Fruit fly (Drosophila melanogaster) whole organism, embryonic: ENCODE measurements around the gene Schip1.

Experiments used
- Bteb2 ChIP-seq: fragments of 200-800 bp; sonication (Bioruptor generic); optimal IDR thresholded peaks from 2 replicates; lab custom pipeline; 2016; ENCODE audit warnings: missing biosample characterization, missing genetic modification characterization
- CG10267 ChIP-seq: fragments of 200-800 bp; sonication (Bioruptor generic); optimal IDR thresholded peaks from 2 replicates; lab custom pipeline; 2018; ENCODE audit warnings: missing biosample characterization, mild to moderate bottlenecking, missing genetic modification characterization, moderate library complexity
- CG11085 ChIP-seq: fragments of 200-800 bp; sonication (Bioruptor generic); IDR thresholded peaks from 2 replicates; pipeline ENCODE4 v1.3.6; 2022; ENCODE audit warnings: missing biosample characterization, missing genetic modification characterization
- CG11247 ChIP-seq: fragments of 200-800 bp; sonication (Bioruptor generic); IDR thresholded peaks from 2 replicates; pipeline ENCODE4 v1.3.6; 2022; ENCODE audit warnings: missing biosample characterization, missing genetic modification characterization
- CG11695 ChIP-seq: fragments of 200-800 bp; sonication (Bioruptor generic); IDR thresholded peaks from 3 replicates; pipeline ENCODE4 v1.3.6; 2022; ENCODE audit warnings: missing biosample characterization, missing genetic modification characterization
- CG12104 ChIP-seq: fragments of 200-800 bp; sonication (Bioruptor generic); optimal IDR thresholded peaks from 3 replicates; lab custom pipeline; 2016; ENCODE audit warnings: missing biosample characterization, missing genetic modification characterization
- CG13123 ChIP-seq: fragments of 200-800 bp; sonication (Bioruptor generic); optimal IDR thresholded peaks from 2 replicates; lab custom pipeline; 2016; ENCODE audit warnings: missing biosample characterization, missing genetic modification characterization
- CG13287 ChIP-seq: fragments of 200-800 bp; sonication (Bioruptor generic); IDR thresholded peaks from 2 replicates; pipeline ENCODE4 v1.3.6; 2022; ENCODE audit warnings: missing biosample characterization, missing genetic modification characterization; ENCODE audit not compliant: partially characterized antibody
- CG13424 ChIP-seq: fragments of 200-800 bp; sonication (Bioruptor generic); optimal IDR thresholded peaks from 2 replicates; lab custom pipeline; 2019; ENCODE audit warnings: missing biosample characterization, mild to moderate bottlenecking, missing genetic modification characterization, moderate library complexity
- CG1602 ChIP-seq: fragments of 200-800 bp; sonication (Bioruptor generic); optimal IDR thresholded peaks from 3 replicates; lab custom pipeline; 2016; ENCODE audit warnings: missing biosample characterization, missing genetic modification characterization
- CG1647 ChIP-seq: fragments of 200-800 bp; sonication (Bioruptor generic); optimal IDR thresholded peaks from 3 replicates; lab custom pipeline; 2016; ENCODE audit warnings: missing biosample characterization, missing genetic modification characterization
- CG17328 ChIP-seq: fragments of 200-800 bp; sonication (Bioruptor generic); IDR thresholded peaks from 2 replicates; pipeline ENCODE4 v1.3.6; 2022; ENCODE audit warnings: missing biosample characterization, missing genetic modification characterization
- CG1832 ChIP-seq: fragments of 200-800 bp; sonication (Bioruptor generic); optimal IDR thresholded peaks from 2 replicates; lab custom pipeline; 2017; ENCODE audit warnings: missing biosample characterization, mild to moderate bottlenecking, missing genetic modification characterization, inconsistent platforms
- CG2129 ChIP-seq: fragments of 200-800 bp; sonication (Bioruptor generic); IDR thresholded peaks from 2 replicates; pipeline ENCODE4 v1.3.6; 2022; ENCODE audit warnings: missing biosample characterization, missing genetic modification characterization; ENCODE audit not compliant: partially characterized antibody
- CG31441 ChIP-seq: fragments of 200-800 bp; sonication (Bioruptor generic); IDR thresholded peaks from 2 replicates; pipeline ENCODE4 v1.3.6; 2022; ENCODE audit warnings: missing biosample characterization, missing genetic modification characterization
- CG34376 ChIP-seq: fragments of 200-800 bp; sonication (Bioruptor generic); optimal IDR thresholded peaks from 2 replicates; lab custom pipeline; 2018; ENCODE audit warnings: missing biosample characterization, mild to moderate bottlenecking, missing genetic modification characterization
- CG42726 ChIP-seq: fragments of 200-800 bp; sonication (Bioruptor generic); IDR thresholded peaks from 2 replicates; pipeline ENCODE4 v1.3.6; 2022; ENCODE audit warnings: missing biosample characterization, missing genetic modification characterization; ENCODE audit not compliant: partially characterized antibody
- CG4404 ChIP-seq: fragments of 200-800 bp; sonication (Bioruptor generic); IDR thresholded peaks from 2 replicates; pipeline ENCODE4 v1.3.6; 2022; ENCODE audit warnings: missing biosample characterization, missing genetic modification characterization
- CG6654 ChIP-seq: fragments of 200-800 bp; sonication (Bioruptor generic); optimal IDR thresholded peaks from 2 replicates; lab custom pipeline; 2017; ENCODE audit warnings: missing biosample characterization, mild to moderate bottlenecking, missing genetic modification characterization
- CG7987 ChIP-seq: fragments of 200-800 bp; sonication (Bioruptor generic); optimal IDR thresholded peaks from 2 replicates; lab custom pipeline; 2018; ENCODE audit warnings: missing biosample characterization, mild to moderate bottlenecking, missing genetic modification characterization, moderate library complexity
- CG8924 ChIP-seq: fragments of 200-800 bp; optimal IDR thresholded peaks from 3 replicates; lab custom pipeline; 2019; ENCODE audit warnings: missing biosample characterization, mild to moderate bottlenecking, missing genetic modification characterization, moderate library complexity
- Doc2 ChIP-seq: fragments of 200-800 bp; sonication (Bioruptor generic); IDR thresholded peaks from 2 replicates; pipeline ENCODE4 v1.3.6; 2022; ENCODE audit warnings: missing biosample characterization, missing genetic modification characterization
- ERR ChIP-seq: fragments of 200-800 bp; sonication (Bioruptor generic); optimal IDR thresholded peaks from 2 replicates; lab custom pipeline; 2016; ENCODE audit warnings: missing biosample characterization, missing genetic modification characterization
- Ets65A ChIP-seq: fragments of 200-800 bp; sonication (Bioruptor generic); peaks from one replicate; lab custom pipeline; 2016; ENCODE audit warnings: missing biosample characterization, missing genetic modification characterization
- Hmr ChIP-seq: fragments of 200-800 bp; sonication (Bioruptor generic); optimal IDR thresholded peaks from 3 replicates; lab custom pipeline; 2017; ENCODE audit warnings: mild to moderate bottlenecking, missing biosample characterization, missing genetic modification reagents, missing genetic modification characterization
- Hr3 ChIP-seq: fragments of 200-800 bp; sonication (Bioruptor generic); optimal IDR thresholded peaks from 3 replicates; lab custom pipeline; 2016; ENCODE audit warnings: missing biosample characterization, missing genetic modification characterization
- Hr78 ChIP-seq, 2 experiments: fragments of 200-800 bp in 1 of 2; fragments of >200 bp in 1 of 2; sonication (Bioruptor generic) in 1 of 2; optimal IDR thresholded peaks; 2 replicates each; lab custom pipeline; 2017 to 2019; ENCODE audit warnings: missing biosample characterization in 2 of 2, missing genetic modification characterization in 2 of 2, mild to moderate bottlenecking in 1 of 2, moderate library complexity in 1 of 2
- Myb ChIP-seq: fragments of 200-800 bp; sonication (Bioruptor generic); optimal IDR thresholded peaks from 2 replicates; lab custom pipeline; 2016; ENCODE audit warnings: missing biosample characterization, missing genetic modification characterization
- Pdp1 ChIP-seq, 2 experiments: fragments of 200-800 bp; sonication (Bioruptor generic); optimal IDR thresholded peaks; 3 replicates each; lab custom pipeline; 2016; ENCODE audit warnings: missing biosample characterization in 2 of 2, missing genetic modification characterization in 2 of 2, mild to moderate bottlenecking in 1 of 2, moderate library complexity in 1 of 2
- Scr ChIP-seq: fragments of 200-800 bp; sonication (Bioruptor generic); IDR thresholded peaks from 2 replicates; pipeline ENCODE4 v1.3.6; 2022; ENCODE audit warnings: missing biosample characterization, missing genetic modification characterization; ENCODE audit not compliant: partially characterized antibody
- Sry-β ChIP-seq: fragments of 200-800 bp; sonication (Bioruptor generic); optimal IDR thresholded peaks from 2 replicates; lab custom pipeline; 2018; ENCODE audit warnings: missing biosample characterization, mild to moderate bottlenecking, missing genetic modification characterization, moderate library complexity
- Sry-δ ChIP-seq: fragments of 200-800 bp; sonication (Bioruptor generic); optimal IDR thresholded peaks from 2 replicates; lab custom pipeline; 2016; ENCODE audit warnings: missing biosample characterization, missing genetic modification characterization
- al ChIP-seq: fragments of 200-800 bp; sonication (Bioruptor generic); IDR thresholded peaks from 2 replicates; pipeline ENCODE4 v1.3.6; 2022; ENCODE audit warnings: missing biosample characterization, missing genetic modification characterization
- cato ChIP-seq: fragments of 200-800 bp; sonication (Bioruptor generic); optimal IDR thresholded peaks from 2 replicates; lab custom pipeline; 2016; ENCODE audit warnings: missing biosample characterization, missing genetic modification characterization, borderline replicate concordance
- da ChIP-seq: fragments of 200-800 bp; sonication (Bioruptor generic); optimal IDR thresholded peaks from 2 replicates; lab custom pipeline; 2016; ENCODE audit warnings: missing biosample characterization, missing genetic modification characterization
- eve ChIP-seq, 2 experiments: fragments of >200 bp; optimal IDR thresholded peaks; 2 replicates each; lab custom pipeline; 2017; ENCODE audit warnings: missing biosample characterization in 2 of 2, missing genetic modification characterization in 2 of 2
- ewg ChIP-seq: fragments of 200-800 bp; sonication (Bioruptor generic); optimal IDR thresholded peaks from 3 replicates; lab custom pipeline; 2017; ENCODE audit warnings: mild to moderate bottlenecking, missing biosample characterization, missing genetic modification reagents, missing genetic modification characterization
- gfzf ChIP-seq: fragments of 200-800 bp; sonication (Bioruptor generic); optimal IDR thresholded peaks from 2 replicates; lab custom pipeline; 2016; ENCODE audit warnings: missing biosample characterization, mild to moderate bottlenecking, missing genetic modification characterization, moderate library complexity
- hth ChIP-seq: fragments of >200 bp; optimal IDR thresholded peaks from 2 replicates; lab custom pipeline; 2017; ENCODE audit warnings: inconsistent platforms
- lola ChIP-seq, 3 experiments: fragments of >200 bp in 2 of 3; fragments of 200-800 bp in 1 of 3; sonication (Bioruptor generic) in 1 of 3; optimal IDR thresholded peaks; 2 replicates each; lab custom pipeline; 2017 to 2019; ENCODE audit warnings: missing biosample characterization in 3 of 3, missing genetic modification characterization in 3 of 3, mild to moderate bottlenecking in 1 of 3, moderate library complexity in 1 of 3
- nerfin-1 ChIP-seq: fragments of 200-800 bp; sonication (Bioruptor generic); optimal IDR thresholded peaks from 3 replicates; lab custom pipeline; 2019; ENCODE audit warnings: missing biosample characterization, mild to moderate bottlenecking, missing genetic modification characterization, moderate library complexity
- oc ChIP-seq: fragments of 200-800 bp; sonication (Bioruptor generic); optimal IDR thresholded peaks from 2 replicates; lab custom pipeline; 2018; ENCODE audit warnings: missing biosample characterization, mild to moderate bottlenecking, missing genetic modification characterization, moderate library complexity
- pzg ChIP-seq: fragments of 200-800 bp; sonication (Bioruptor generic); optimal IDR thresholded peaks from 3 replicates; lab custom pipeline; 2018; ENCODE audit warnings: missing biosample characterization, mild to moderate bottlenecking, missing genetic modification characterization, moderate library complexity
- ro ChIP-seq: fragments of 200-800 bp; sonication (Bioruptor generic); IDR thresholded peaks from 2 replicates; pipeline ENCODE4 v1.3.6; 2022; ENCODE audit warnings: missing biosample characterization, missing genetic modification characterization
- row ChIP-seq: fragments of 200-800 bp; sonication (Bioruptor generic); IDR thresholded peaks from 3 replicates; pipeline ENCODE4 v1.3.6; 2022; ENCODE audit warnings: missing biosample characterization, missing genetic modification characterization
- ssp ChIP-seq: fragments of 200-800 bp; sonication (Bioruptor generic); IDR thresholded peaks from 2 replicates; pipeline ENCODE4 v1.3.6; 2022; ENCODE audit warnings: missing biosample characterization, missing genetic modification characterization
- stwl ChIP-seq: fragments of 200-800 bp; sonication (Bioruptor generic); optimal IDR thresholded peaks from 3 replicates; lab custom pipeline; 2018; ENCODE audit warnings: missing biosample characterization, mild to moderate bottlenecking, missing genetic modification characterization, moderate library complexity
- zf30C ChIP-seq: fragments of 200-800 bp; sonication (Bioruptor generic); optimal IDR thresholded peaks from 3 replicates; lab custom pipeline; 2018; ENCODE audit warnings: missing biosample characterization, mild to moderate bottlenecking, missing genetic modification characterization

The Schip1 gene

dm6 chr2L:10314327-10315210, 16.3 kb downstream of the Schip1 start, which contains the start of the genes Usp14 and CG4972 (continued):
- TF ChIP-seq CG42726 (GFP tag; lab: Robert Waterston, UW) (0 out of 2 replicates have a peak, but pooled peaks have one; percentile 9), Bteb2 (no peak), Sry-β (GFP tag; lab: Kevin White, UChicago) (peak; percentile 61), Sry-δ (GFP tag; lab: Kevin White, UChicago) (peak; percentile 79), cato (GFP tag; lab: Kevin White, UChicago) (no peak), CG8924 (tag; lab: Kevin White, UChicago) (peak; percentile 40), CG6654 (no peak), CG4404 (GFP tag; lab: Robert Waterston, UW) (no peak), CG13123 (GFP tag; lab: Kevin White, UChicago) (no peak), CG17328 (no peak), pzg (GFP tag; lab: Kevin White, UChicago) (peak; percentile 40), CG34376 (no peak), CG1602 (no peak), ewg (peak; percentile 13), Pdp1 (GFP tag; optimal IDR thresholded peaks at IDR 0.05; lab: Kevin White, UChicago) (peak in 1 of 2 experiments; percentile 27), stwl (tag; lab: Kevin White, UChicago) (no peak), Myb (peak; percentile 41), CG31441 (GFP tag; lab: Robert Waterston, UW) (no peak), Hr3 (peak; percentile 0), hth (no peak), ERR (GFP tag; lab: Kevin White, UChicago) (no peak), Ets65A (GFP tag; lab: Kevin White, UChicago) (peak; percentile 25), zf30C (GFP tag; lab: Kevin White, UChicago) (no peak), gfzf (GFP tag; lab: Kevin White, UChicago) (peak; percentile 37), CG11695 (GFP tag; lab: Robert Waterston, UW) (no peak), ro (no peak), eve (GFP tag; optimal IDR thresholded peaks at IDR 0.05; lab: Kevin White, UChicago) (no peak), CG12104 (peak; percentile 20), CG13287 (GFP tag; lab: Robert Waterston, UW) (peak; percentile 23; the same call in 1 of the 2 replicates), CG11085 (GFP tag; lab: Robert Waterston, UW) (no peak), CG2129 (no peak; the same call in 1 of the 2 replicates), CG1647 (GFP tag; lab: Kevin White, UChicago) (no peak), lola (GFP tag; optimal IDR thresholded peaks at IDR 0.05; lab: Kevin White, UChicago) (peak in 1 of 3 experiments; percentile 2), ssp (GFP tag; lab: Robert Waterston, UW) (peak; percentile 83), oc (tag; lab: Kevin White, UChicago) (no peak), CG10267 (peak; percentile 16), Hr78 (GFP tag; optimal IDR thresholded peaks at IDR 0.05; lab: Kevin White, UChicago) (no peak), da (no peak), Hmr (no peak), CG11247 (GFP tag; lab: Robert Waterston, UW) (no peak), Doc2 (GFP tag; lab: Robert Waterston, UW) (no peak), Scr (GFP tag; lab: Robert Waterston, UW) (peak; percentile 54; the same call in 1 of the 2 replicates), al (GFP tag; lab: Robert Waterston, UW) (no peak), CG13424 (tag; lab: Kevin White, UChicago) (no peak), nerfin-1 (tag; lab: Kevin White, UChicago) (no peak), CG1832 (no peak), row (GFP tag; lab: Robert Waterston, UW) (peak; percentile 72), CG7987 (no peak)
